Worm (Caenorhabditis elegans) whole organism, mixed stage, embryonic: Measurements from ENCODE around the gene T01G6.1.

ENCODE experiments used
- elt-3 ChIP-seq: fragments of 150-350 bp; optimal IDR thresholded peaks from 2 replicates; lab custom pipeline; 2014; ENCODE audit warnings: missing biosample characterization, missing genetic modification characterization
- hlh-1 ChIP-seq: fragments of 150-350 bp; optimal IDR thresholded peaks from 2 replicates; lab custom pipeline; 2014; ENCODE audit warnings: missing biosample characterization, missing genetic modification reagents, missing genetic modification characterization
- nhr-76 ChIP-seq: sonication (generic microtip); optimal IDR thresholded peaks from 2 replicates; lab custom pipeline; 2017; ENCODE audit warnings: missing biosample characterization, missing genetic modification characterization
- snpc-4 ChIP-seq: fragments of 150-350 bp; optimal IDR thresholded peaks from 2 replicates; lab custom pipeline; 2014; ENCODE audit warnings: missing biosample characterization, missing genetic modification characterization

DNA sequence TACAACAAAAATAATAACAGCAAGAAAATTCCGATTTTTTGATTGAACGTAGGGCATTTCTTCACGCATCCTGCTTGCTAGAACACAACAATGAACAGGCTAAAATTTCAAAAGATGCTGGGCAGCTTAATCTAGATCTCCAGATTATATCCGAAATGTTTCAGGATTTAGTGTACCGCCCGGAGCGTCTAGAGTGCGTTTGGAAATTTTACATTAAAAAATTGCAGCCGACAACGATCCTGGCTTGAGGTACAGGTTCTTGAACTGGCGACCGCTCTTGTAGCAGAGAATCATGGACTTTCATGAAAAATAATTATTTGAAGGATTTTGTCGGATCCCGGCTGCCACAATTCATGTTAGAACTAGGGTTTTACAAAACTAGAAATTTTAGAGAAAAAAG is 50.5 kb downstream of the T01G6.1 start, which contains the start of gene C14C6.6:
- TF ChIP-seq nhr-76 (tag; lab: Kevin White, UChicago), result no peak
- no peak for TF ChIP-seq hlh-1 (tag; lab: Kevin White, UChicago)
- no peak for TF ChIP-seq elt-3
- no peak for TF ChIP-seq snpc-4 (tag; lab: Kevin White, UChicago)
